Worm (Caenorhabditis elegans) whole organism, L3 larva: Measurements from ENCODE around the gene fbl-1.

Source experiments
- ceh-28 ChIP-seq: fragments of 150-350 bp; optimal IDR thresholded peaks from 2 replicates; lab custom pipeline; 2014; ENCODE audit warnings: missing biosample characterization, missing genetic modification reagents, missing genetic modification characterization
- egl-27 ChIP-seq: sonication (generic microtip); optimal IDR thresholded peaks from 4 replicates; lab custom pipeline; 2017; ENCODE audit warnings: missing biosample characterization, missing genetic modification reagents, missing genetic modification characterization
- fkh-10 ChIP-seq: sonication (generic microtip); optimal IDR thresholded peaks from 2 replicates; lab custom pipeline; 2017; ENCODE audit warnings: missing biosample characterization, missing genetic modification reagents, missing genetic modification characterization
- fos-1 ChIP-seq: fragments of 150-350 bp; optimal IDR thresholded peaks from 2 replicates; lab custom pipeline; 2014; ENCODE audit warnings: missing biosample characterization, missing genetic modification characterization
- lin-15B ChIP-seq: fragments of 150-350 bp; optimal IDR thresholded peaks from 2 replicates; lab custom pipeline; 2014; ENCODE audit warnings: missing biosample characterization, missing genetic modification characterization
- nfya-1 ChIP-seq: sonication (generic microtip); optimal IDR thresholded peaks from 2 replicates; lab custom pipeline; 2017; ENCODE audit warnings: missing genetic modification characterization, mild to moderate bottlenecking, missing compliant biosample characterization, antibody characterized with exemption, moderate library complexity; ENCODE audit not compliant: insufficient read depth
- nhr-237 ChIP-seq: fragments of 150-350 bp; optimal IDR thresholded peaks from 2 replicates; lab custom pipeline; 2014; ENCODE audit warnings: missing biosample characterization, missing genetic modification characterization
- nhr-25 ChIP-seq: sonication (generic microtip); optimal IDR thresholded peaks from 2 replicates; lab custom pipeline; 2017; ENCODE audit warnings: missing biosample characterization, missing genetic modification characterization
- skn-1 ChIP-seq: fragments of 150-350 bp; optimal IDR thresholded peaks from 2 replicates; lab custom pipeline; 2014; ENCODE audit warnings: missing biosample characterization, missing genetic modification characterization
- tbx-2 ChIP-seq: sonication (generic microtip); optimal IDR thresholded peaks from 2 replicates; lab custom pipeline; 2016; ENCODE audit warnings: mild to moderate bottlenecking, missing genetic modification characterization, missing compliant biosample characterization
- unc-62 ChIP-seq: fragments of 150-350 bp; sonication (generic microtip); optimal IDR thresholded peaks from 4 replicates; lab custom pipeline; 2014; ENCODE audit warnings: missing biosample characterization, missing genetic modification reagents, missing genetic modification characterization

DNA sequence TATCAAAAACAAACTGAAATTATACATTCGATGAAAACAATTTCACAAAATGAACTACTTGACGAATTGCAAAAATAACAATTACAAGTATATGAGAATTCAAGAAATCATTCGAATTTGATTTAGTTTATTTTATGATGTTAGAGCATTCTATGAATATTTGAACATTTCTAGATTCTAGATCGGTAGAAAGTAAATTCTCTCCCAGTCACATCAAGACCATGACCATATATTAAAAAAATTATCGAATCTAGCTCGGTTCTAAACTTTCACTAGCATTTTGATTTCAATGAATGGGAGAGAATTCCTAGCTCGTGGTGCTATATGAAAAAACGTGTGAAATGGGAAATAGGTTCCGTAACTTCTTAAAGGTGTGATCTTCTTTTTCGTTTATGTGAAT, 43.7 kb downstream of the fbl-1 start:
- no peak for TF ChIP-seq fkh-10 (GFP tag; lab: Kevin White, UChicago)
- TF ChIP-seq nfya-1 (tag; lab: Kevin White, UChicago): no peak
- TF ChIP-seq fos-1 (tag; lab: Kevin White, UChicago): no peak
- TF ChIP-seq unc-62 (GFP tag; lab: Kevin White, UChicago): no peak
- TF ChIP-seq nhr-25 (tag; lab: Kevin White, UChicago): no peak
- no peak for TF ChIP-seq skn-1 (tag; lab: Kevin White, UChicago)
- no peak for TF ChIP-seq egl-27 (tag; lab: Kevin White, UChicago)
- TF ChIP-seq tbx-2 (tag; lab: Kevin White, UChicago): no peak
- no peak for TF ChIP-seq lin-15B (tag; lab: Kevin White, UChicago)
- no peak for TF ChIP-seq nhr-237
- no peak for TF ChIP-seq ceh-28 (tag; lab: Kevin White, UChicago)
